Fruit fly (Drosophila melanogaster) whole organism, embryonic: ENCODE data around the gene CG7149.
A peak's percentile ranks its signal among the peaks of the same experiment; 100 is the strongest.

Experiments used
- B-H2 ChIP-seq: fragments of 200-800 bp; sonication (Bioruptor generic); optimal IDR thresholded peaks from 2 replicates; lab custom pipeline; 2018; ENCODE audit warnings: missing biosample characterization, mild to moderate bottlenecking, missing genetic modification characterization
- Bteb2 ChIP-seq: fragments of 200-800 bp; sonication (Bioruptor generic); optimal IDR thresholded peaks from 2 replicates; lab custom pipeline; 2016; ENCODE audit warnings: missing biosample characterization, missing genetic modification characterization
- CG10543 ChIP-seq: fragments of 200-800 bp; sonication (Bioruptor generic); optimal IDR thresholded peaks from 3 replicates; lab custom pipeline; 2017; ENCODE audit warnings: missing biosample characterization, mild to moderate bottlenecking, missing genetic modification characterization, moderate library complexity
- CG11560 ChIP-seq: fragments of 200-800 bp; sonication (Bioruptor generic); IDR thresholded peaks from 3 replicates; pipeline ENCODE4 v1.3.6; 2022; ENCODE audit warnings: missing biosample characterization, missing genetic modification characterization
- CG12071 ChIP-seq: fragments of 200-800 bp; sonication (Bioruptor generic); optimal IDR thresholded peaks from 3 replicates; lab custom pipeline; 2018; ENCODE audit warnings: missing biosample characterization, mild to moderate bottlenecking, missing genetic modification characterization
- CG12104 ChIP-seq: fragments of 200-800 bp; sonication (Bioruptor generic); optimal IDR thresholded peaks from 3 replicates; lab custom pipeline; 2016; ENCODE audit warnings: missing biosample characterization, missing genetic modification characterization
- CG12155 ChIP-seq: fragments of 200-800 bp; sonication (Bioruptor generic); optimal IDR thresholded peaks from 3 replicates; lab custom pipeline; 2016; ENCODE audit warnings: missing biosample characterization, missing genetic modification characterization
- CG13287 ChIP-seq: fragments of 200-800 bp; sonication (Bioruptor generic); IDR thresholded peaks from 2 replicates; pipeline ENCODE4 v1.3.6; 2022; ENCODE audit warnings: missing biosample characterization, missing genetic modification characterization; ENCODE audit not compliant: partially characterized antibody
- CG15514 ChIP-seq: fragments of 200-800 bp; sonication (Bioruptor generic); optimal IDR thresholded peaks from 3 replicates; lab custom pipeline; 2017; ENCODE audit warnings: missing biosample characterization, missing genetic modification characterization, mild to moderate bottlenecking, moderate library complexity, missing genetic modification reagents
- CG1647 ChIP-seq: fragments of 200-800 bp; sonication (Bioruptor generic); optimal IDR thresholded peaks from 3 replicates; lab custom pipeline; 2016; ENCODE audit warnings: missing biosample characterization, missing genetic modification characterization
- CG17328 ChIP-seq: fragments of 200-800 bp; sonication (Bioruptor generic); IDR thresholded peaks from 2 replicates; pipeline ENCODE4 v1.3.6; 2022; ENCODE audit warnings: missing biosample characterization, missing genetic modification characterization
- CG18262 ChIP-seq: fragments of 200-800 bp; optimal IDR thresholded peaks from 3 replicates; lab custom pipeline; 2019; ENCODE audit warnings: missing biosample characterization, mild to moderate bottlenecking, missing genetic modification characterization, moderate library complexity
- CG2120 ChIP-seq: fragments of 200-800 bp; sonication (Bioruptor generic); optimal IDR thresholded peaks from 3 replicates; lab custom pipeline; 2016; ENCODE audit warnings: missing biosample characterization, missing genetic modification characterization
- CG2199 ChIP-seq: fragments of 200-800 bp; sonication (Bioruptor generic); IDR thresholded peaks from 3 replicates; pipeline ENCODE4 v1.3.6; 2022; ENCODE audit warnings: missing biosample characterization, missing genetic modification characterization
- CG3281 ChIP-seq: fragments of 200-800 bp; sonication (Bioruptor generic); optimal IDR thresholded peaks from 3 replicates; lab custom pipeline; 2017; ENCODE audit warnings: missing biosample characterization, mild to moderate bottlenecking, missing genetic modification characterization
- CG33557 ChIP-seq: fragments of 200-800 bp; sonication (Bioruptor generic); optimal IDR thresholded peaks from 2 replicates; lab custom pipeline; 2019; ENCODE audit warnings: missing biosample characterization, mild to moderate bottlenecking, missing genetic modification characterization, moderate library complexity
- CG4854 ChIP-seq: fragments of 200-800 bp; sonication (Bioruptor generic); optimal IDR thresholded peaks from 2 replicates; lab custom pipeline; 2016; ENCODE audit warnings: missing biosample characterization, missing genetic modification characterization, inconsistent platforms
- CG6254 ChIP-seq: fragments of 200-800 bp; sonication (Bioruptor generic); optimal IDR thresholded peaks from 3 replicates; lab custom pipeline; 2017; ENCODE audit warnings: mild to moderate bottlenecking, missing biosample characterization, missing genetic modification reagents, missing genetic modification characterization
- CG8290 ChIP-seq, 3 experiments: fragments of 200-800 bp; sonication (Bioruptor generic); optimal IDR thresholded peaks; 2 replicates each; lab custom pipeline; 2016 to 2019; ENCODE audit warnings: missing biosample characterization in 3 of 3, missing genetic modification characterization in 3 of 3, mild to moderate bottlenecking in 2 of 3, moderate library complexity in 1 of 3
- CkIIα-i1 ChIP-seq: fragments of 200-800 bp; sonication (Bioruptor generic); IDR thresholded peaks from 2 replicates; pipeline ENCODE4 v1.3.6; 2022; ENCODE audit warnings: missing biosample characterization, missing genetic modification characterization
- Ets97D ChIP-seq: fragments of 200-800 bp; sonication (Bioruptor generic); optimal IDR thresholded peaks from 3 replicates; lab custom pipeline; 2016; ENCODE audit warnings: missing biosample characterization, missing genetic modification characterization
- H2.0 ChIP-seq: fragments of 200-800 bp; sonication (Bioruptor generic); IDR thresholded peaks from 2 replicates; pipeline ENCODE4 v1.3.6; 2022; ENCODE audit warnings: missing biosample characterization, missing genetic modification characterization
- HmgD ChIP-seq: fragments of 200-800 bp; sonication (Bioruptor generic); optimal IDR thresholded peaks from 3 replicates; lab custom pipeline; 2016; ENCODE audit warnings: missing biosample characterization, missing genetic modification characterization
- Hr39 ChIP-seq: fragments of >200 bp; optimal IDR thresholded peaks from 2 replicates; lab custom pipeline; 2017
- Nf-YB ChIP-seq: fragments of 200-800 bp; sonication (Bioruptor generic); optimal IDR thresholded peaks from 3 replicates; lab custom pipeline; 2019; ENCODE audit warnings: missing biosample characterization, mild to moderate bottlenecking, missing genetic modification characterization, moderate library complexity
- Optix ChIP-seq: fragments of 200-800 bp; sonication (Bioruptor generic); IDR thresholded peaks from 3 replicates; pipeline ENCODE4 v1.3.6; 2022; ENCODE audit warnings: missing biosample characterization, missing genetic modification characterization
- PHDP ChIP-seq: fragments of 200-800 bp; sonication (Bioruptor generic); optimal IDR thresholded peaks from 3 replicates; lab custom pipeline; 2018; ENCODE audit warnings: missing biosample characterization, mild to moderate bottlenecking, missing genetic modification characterization, moderate library complexity
- Sry-β ChIP-seq: fragments of 200-800 bp; sonication (Bioruptor generic); optimal IDR thresholded peaks from 2 replicates; lab custom pipeline; 2018; ENCODE audit warnings: missing biosample characterization, mild to moderate bottlenecking, missing genetic modification characterization, moderate library complexity
- cato ChIP-seq: fragments of 200-800 bp; sonication (Bioruptor generic); optimal IDR thresholded peaks from 2 replicates; lab custom pipeline; 2016; ENCODE audit warnings: missing biosample characterization, missing genetic modification characterization, borderline replicate concordance
- crc ChIP-seq: fragments of 200-800 bp; sonication (Bioruptor generic); optimal IDR thresholded peaks from 2 replicates; lab custom pipeline; 2016; ENCODE audit warnings: missing biosample characterization, missing genetic modification characterization
- fd3F ChIP-seq: fragments of 200-800 bp; sonication (Bioruptor generic); optimal IDR thresholded peaks from 2 replicates; lab custom pipeline; 2018; ENCODE audit warnings: missing biosample characterization, mild to moderate bottlenecking, missing genetic modification characterization, moderate library complexity
- gcm2 ChIP-seq: fragments of 200-800 bp; sonication (Bioruptor generic); optimal IDR thresholded peaks from 2 replicates; lab custom pipeline; 2016; ENCODE audit warnings: missing biosample characterization, missing genetic modification characterization
- inv ChIP-seq: fragments of 200-800 bp; sonication (Bioruptor generic); IDR thresholded peaks from 2 replicates; pipeline ENCODE4 v1.3.6; 2022; ENCODE audit warnings: missing biosample characterization, missing genetic modification characterization; ENCODE audit not compliant: partially characterized antibody
- mld ChIP-seq: fragments of 200-800 bp; sonication (Bioruptor generic); IDR thresholded peaks from 3 replicates; pipeline ENCODE4 v1.3.6; 2022; ENCODE audit warnings: missing biosample characterization, missing genetic modification characterization; ENCODE audit not compliant: partially characterized antibody
- nau ChIP-seq: fragments of 200-800 bp; sonication (Bioruptor generic); optimal IDR thresholded peaks from 3 replicates; lab custom pipeline; 2017; ENCODE audit warnings: missing biosample characterization, mild to moderate bottlenecking, missing genetic modification characterization, missing genetic modification reagents
- otp ChIP-seq: fragments of 200-800 bp; sonication (Bioruptor generic); IDR thresholded peaks from 3 replicates; pipeline ENCODE4, ENCODE4 v1.3.6; 2022; ENCODE audit warnings: missing biosample characterization, missing genetic modification characterization
- repo ChIP-seq: fragments of 200-800 bp; sonication (Bioruptor generic); optimal IDR thresholded peaks from 2 replicates; lab custom pipeline; 2016; ENCODE audit warnings: missing biosample characterization, missing genetic modification characterization
- rib ChIP-seq: fragments of 200-800 bp; sonication (Bioruptor generic); IDR thresholded peaks from 2 replicates; pipeline ENCODE4 v1.3.6; 2022; ENCODE audit warnings: missing biosample characterization, missing genetic modification characterization
- sim ChIP-seq: fragments of 200-800 bp; sonication (Bioruptor generic); IDR thresholded peaks from 2 replicates; pipeline ENCODE4 v1.3.6; 2022; ENCODE audit warnings: missing biosample characterization, missing genetic modification characterization

Gene CG7149

DNA sequence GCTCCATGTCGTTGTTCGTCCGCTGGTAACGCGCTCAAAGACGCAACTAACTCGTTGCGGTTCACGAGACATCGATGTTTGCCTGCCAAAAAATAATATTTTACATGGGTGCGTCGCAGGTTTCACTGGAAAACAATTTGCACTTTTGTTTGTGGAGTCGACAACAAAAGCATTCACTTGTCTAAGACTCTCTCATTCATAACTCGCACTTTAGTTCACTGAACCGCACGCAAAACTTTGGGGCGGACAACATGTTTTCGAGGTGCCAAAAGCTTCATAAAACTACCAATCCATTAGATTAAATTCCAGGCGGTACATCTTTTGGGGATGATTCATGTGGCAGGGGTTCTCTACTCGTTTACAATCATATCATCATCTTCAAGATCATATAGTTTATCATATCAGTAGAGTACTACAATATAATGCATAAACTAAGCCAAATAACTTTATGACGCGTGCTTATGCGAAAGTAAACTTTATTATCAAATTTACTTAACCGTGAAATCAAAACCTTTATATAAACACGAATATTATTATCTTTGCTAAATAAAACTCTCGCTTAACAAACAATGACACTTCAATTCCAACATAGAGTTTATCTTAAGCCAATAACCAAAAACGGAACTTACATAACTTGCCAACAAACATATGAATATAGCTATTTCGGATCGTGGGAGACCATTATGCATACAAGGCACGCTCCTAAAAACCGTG is 12.2 kb downstream of the CG7149 start, which contains the start of gene CG7179 (continued):
- TF ChIP-seq CG17328 (GFP tag; lab: Robert Waterston, UW) = no peak
- no peak for TF ChIP-seq CkIIα-i1 (GFP tag; lab: Robert Waterston, UW)
- TF ChIP-seq mld = no peak
- TF ChIP-seq sim (GFP tag; lab: Robert Waterston, UW) = no peak
- no peak for TF ChIP-seq B-H2 (GFP tag; lab: Kevin White, UChicago)
- no peak for TF ChIP-seq CG1647 (GFP tag; lab: Kevin White, UChicago)
- TF ChIP-seq CG33557 (GFP tag; lab: Kevin White, UChicago) = no peak
- TF ChIP-seq fd3F (GFP tag; lab: Kevin White, UChicago) = peak; percentile 18
- no peak for TF ChIP-seq CG12155
- no peak for TF ChIP-seq rib
- TF ChIP-seq CG12104 = no peak
- TF ChIP-seq Sry-β (GFP tag; lab: Kevin White, UChicago) = no peak
- no peak for TF ChIP-seq CG2120 (GFP tag; lab: Kevin White, UChicago)
- TF ChIP-seq CG12071 (GFP tag; lab: Kevin White, UChicago) = peak; percentile 26
- TF ChIP-seq CG8290 (GFP tag; optimal IDR thresholded peaks at IDR 0.05; lab: Kevin White, UChicago) = no peak
- peak in 1 of 2 experiments; percentile 41 for TF ChIP-seq CG8290 (tag; optimal IDR thresholded peaks at IDR 0.05; lab: Kevin White, UChicago)
- peak; percentile 17 for TF ChIP-seq CG15514 (GFP tag; lab: Kevin White, UChicago)
- TF ChIP-seq otp = no peak
- TF ChIP-seq gcm2 (GFP tag; lab: Kevin White, UChicago) = no peak
- no peak for TF ChIP-seq Ets97D (GFP tag; lab: Kevin White, UChicago)
- TF ChIP-seq Optix = no peak
- TF ChIP-seq CG18262 = no peak
- TF ChIP-seq cato (GFP tag; lab: Kevin White, UChicago) = no peak
- no peak for TF ChIP-seq HmgD (GFP tag; lab: Kevin White, UChicago)
- peak; percentile 57 for TF ChIP-seq CG3281 (GFP tag; lab: Kevin White, UChicago)

DNA sequence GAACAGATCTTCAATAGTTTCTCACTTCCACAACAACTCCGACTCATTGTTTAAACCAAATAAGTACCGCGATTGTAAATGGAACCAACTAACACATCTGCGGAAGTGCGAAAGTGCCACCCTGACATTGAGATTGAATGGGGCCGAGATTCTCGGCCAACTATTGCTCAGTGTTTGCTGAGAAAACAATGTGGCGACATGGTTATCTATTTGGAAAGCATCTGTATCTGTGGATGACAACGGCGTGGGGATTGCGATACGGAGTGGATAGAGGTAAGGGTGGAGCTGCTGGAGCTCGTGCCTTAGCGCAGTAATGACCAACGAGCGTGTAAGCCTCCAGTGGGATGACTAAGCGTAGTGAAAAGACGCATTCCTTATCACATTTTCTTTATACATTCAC is 15.1 kb downstream of the CG7149 start:
- TF ChIP-seq Hr39 (lab: Kevin White, UChicago) (no peak), CG2199 (GFP tag; lab: Robert Waterston, UW) (no peak), nau (no peak), CG11560 (no peak), CG4854 (GFP tag; lab: Kevin White, UChicago) (no peak), CG10543 (GFP tag; lab: Kevin White, UChicago) (no peak), inv (GFP tag; lab: Robert Waterston, UW) (no peak), Bteb2 (GFP tag; lab: Kevin White, UChicago) (no peak), PHDP (no peak), Nf-YB (GFP tag; lab: Kevin White, UChicago) (no peak), H2.0 (GFP tag; lab: Robert Waterston, UW) (no peak), repo (GFP tag; lab: Kevin White, UChicago) (no peak), CG6254 (GFP tag; lab: Kevin White, UChicago) (no peak), CG13287 (GFP tag; lab: Robert Waterston, UW) (no peak), crc (GFP tag; lab: Kevin White, UChicago) (no peak)
- TF ChIP-seq, all 482 proteins: peak for 0
